Fruit fly (Drosophila melanogaster) whole organism, embryonic: Measurements from ENCODE around the gene CG34163.

Source experiments
- BtbVII ChIP-seq: fragments of 200-800 bp; sonication (Bioruptor generic); optimal IDR thresholded peaks from 3 replicates; lab custom pipeline; 2017; ENCODE audit warnings: missing biosample characterization, mild to moderate bottlenecking, missing genetic modification characterization
- CG1024 ChIP-seq: fragments of 200-800 bp; sonication (Bioruptor generic); IDR thresholded peaks from 2 replicates; pipeline ENCODE4 v1.3.6; 2022; ENCODE audit warnings: missing biosample characterization, missing genetic modification characterization
- CG12071 ChIP-seq: fragments of 200-800 bp; sonication (Bioruptor generic); optimal IDR thresholded peaks from 3 replicates; lab custom pipeline; 2018; ENCODE audit warnings: missing biosample characterization, mild to moderate bottlenecking, missing genetic modification characterization
- CG12155 ChIP-seq: fragments of 200-800 bp; sonication (Bioruptor generic); optimal IDR thresholded peaks from 3 replicates; lab custom pipeline; 2016; ENCODE audit warnings: missing biosample characterization, missing genetic modification characterization
- CG13424 ChIP-seq: fragments of 200-800 bp; sonication (Bioruptor generic); optimal IDR thresholded peaks from 2 replicates; lab custom pipeline; 2019; ENCODE audit warnings: missing biosample characterization, mild to moderate bottlenecking, missing genetic modification characterization, moderate library complexity
- CG13894 ChIP-seq: fragments of 200-800 bp; sonication (Bioruptor generic); optimal IDR thresholded peaks from 3 replicates; lab custom pipeline; 2018; ENCODE audit warnings: missing biosample characterization, mild to moderate bottlenecking, missing genetic modification characterization, moderate library complexity
- CG14710 ChIP-seq: fragments of 200-800 bp; sonication (Bioruptor generic); optimal IDR thresholded peaks from 3 replicates; lab custom pipeline; 2019; ENCODE audit warnings: missing biosample characterization, mild to moderate bottlenecking, missing genetic modification characterization, moderate library complexity
- CG1603 ChIP-seq: fragments of 200-800 bp; sonication (Bioruptor generic); optimal IDR thresholded peaks from 2 replicates; lab custom pipeline; 2019; ENCODE audit warnings: missing biosample characterization, mild to moderate bottlenecking, missing genetic modification characterization, moderate library complexity
- CG17359 ChIP-seq: fragments of 200-800 bp; sonication (Bioruptor generic); optimal IDR thresholded peaks from 3 replicates; lab custom pipeline; 2018; ENCODE audit warnings: missing biosample characterization, mild to moderate bottlenecking, missing genetic modification characterization, moderate library complexity
- CG17361 ChIP-seq: fragments of 200-800 bp; sonication (Bioruptor generic); IDR thresholded peaks from 3 replicates; pipeline ENCODE4 v1.3.6; 2022; ENCODE audit warnings: missing biosample characterization, missing genetic modification characterization
- CG2199 ChIP-seq: fragments of 200-800 bp; sonication (Bioruptor generic); IDR thresholded peaks from 3 replicates; pipeline ENCODE4 v1.3.6; 2022; ENCODE audit warnings: missing biosample characterization, missing genetic modification characterization
- CG2889 ChIP-seq: fragments of 200-800 bp; sonication (Bioruptor generic); IDR thresholded peaks from 3 replicates; pipeline ENCODE4 v1.3.6; 2022; ENCODE audit warnings: missing biosample characterization, missing genetic modification characterization
- CG32767 ChIP-seq: fragments of 200-800 bp; sonication (Bioruptor generic); IDR thresholded peaks from 2 replicates; pipeline ENCODE4 v1.3.6; 2022; ENCODE audit warnings: missing biosample characterization, missing genetic modification characterization
- CG3407 ChIP-seq: fragments of 200-800 bp; sonication (Bioruptor generic); optimal IDR thresholded peaks from 2 replicates; lab custom pipeline; 2018; ENCODE audit warnings: missing biosample characterization, mild to moderate bottlenecking, missing genetic modification characterization
- CG4360 ChIP-seq: fragments of 200-800 bp; sonication (Bioruptor generic); IDR thresholded peaks from 2 replicates; pipeline ENCODE4 v1.3.6; 2022; ENCODE audit warnings: missing biosample characterization, missing genetic modification characterization
- CG4617 ChIP-seq: fragments of 200-800 bp; sonication (Bioruptor generic); optimal IDR thresholded peaks from 3 replicates; lab custom pipeline; 2016; ENCODE audit warnings: missing biosample characterization, missing genetic modification characterization, borderline replicate concordance
- CG4854 ChIP-seq: fragments of 200-800 bp; sonication (Bioruptor generic); optimal IDR thresholded peaks from 2 replicates; lab custom pipeline; 2016; ENCODE audit warnings: missing biosample characterization, missing genetic modification characterization, inconsistent platforms
- CG5180 ChIP-seq: fragments of 200-800 bp; sonication (Bioruptor generic); optimal IDR thresholded peaks from 3 replicates; lab custom pipeline; 2017; ENCODE audit warnings: missing biosample characterization, missing genetic modification characterization, mild to moderate bottlenecking, moderate library complexity, missing genetic modification reagents
- CG7987 ChIP-seq: fragments of 200-800 bp; sonication (Bioruptor generic); optimal IDR thresholded peaks from 2 replicates; lab custom pipeline; 2018; ENCODE audit warnings: missing biosample characterization, mild to moderate bottlenecking, missing genetic modification characterization, moderate library complexity
- CG8281 ChIP-seq: fragments of 200-800 bp; sonication (Bioruptor generic); optimal IDR thresholded peaks from 2 replicates; lab custom pipeline; 2018; ENCODE audit warnings: missing biosample characterization, mild to moderate bottlenecking, missing genetic modification characterization, moderate library complexity
- CG9797 ChIP-seq: fragments of 200-800 bp; sonication (Bioruptor generic); optimal IDR thresholded peaks from 3 replicates; lab custom pipeline; 2018; ENCODE audit warnings: missing biosample characterization, mild to moderate bottlenecking, missing genetic modification characterization
- CkIIα-i1 ChIP-seq: fragments of 200-800 bp; sonication (Bioruptor generic); IDR thresholded peaks from 2 replicates; pipeline ENCODE4 v1.3.6; 2022; ENCODE audit warnings: missing biosample characterization, missing genetic modification characterization
- CrebB ChIP-seq: fragments of 200-800 bp; sonication (Bioruptor generic); optimal IDR thresholded peaks from 3 replicates; lab custom pipeline; 2018; ENCODE audit warnings: missing biosample characterization, mild to moderate bottlenecking, missing genetic modification characterization
- Gug ChIP-seq: fragments of 200-800 bp; sonication (Bioruptor generic); IDR thresholded peaks from 4 replicates; pipeline ENCODE4 v1.3.6; 2022; ENCODE audit warnings: missing biosample characterization, missing genetic modification characterization
- HLH54F ChIP-seq: fragments of 200-800 bp; sonication (Bioruptor generic); optimal IDR thresholded peaks from 3 replicates; lab custom pipeline; 2016; ENCODE audit warnings: missing biosample characterization, missing genetic modification characterization
- MBD-R2 ChIP-seq: fragments of 200-800 bp; sonication (Bioruptor generic); IDR thresholded peaks from 2 replicates; pipeline ENCODE4 v1.3.6; 2022; ENCODE audit warnings: missing biosample characterization, missing genetic modification characterization
- Mad ChIP-seq: fragments of 200-800 bp; sonication (Bioruptor generic); optimal IDR thresholded peaks from 2 replicates; lab custom pipeline; 2016; ENCODE audit warnings: missing biosample characterization, missing genetic modification characterization
- Med ChIP-seq: fragments of 200-800 bp; sonication (Bioruptor generic); peaks from one replicate; lab custom pipeline; 2016; ENCODE audit warnings: missing biosample characterization, missing genetic modification characterization, mild to moderate bottlenecking, inconsistent platforms, moderate library complexity
- Ptx1 ChIP-seq: fragments of 200-800 bp; sonication (Bioruptor generic); IDR thresholded peaks from 2 replicates; pipeline ENCODE4 v1.3.6; 2022; ENCODE audit warnings: missing biosample characterization, missing genetic modification characterization
- Scr ChIP-seq: fragments of 200-800 bp; sonication (Bioruptor generic); IDR thresholded peaks from 2 replicates; pipeline ENCODE4 v1.3.6; 2022; ENCODE audit warnings: missing biosample characterization, missing genetic modification characterization; ENCODE audit not compliant: partially characterized antibody
- Stat92E ChIP-seq, 3 experiments: fragments of >200 bp in 2 of 3; fragments of 200-800 bp in 1 of 3; sonication (Bioruptor generic) in 1 of 3; optimal IDR thresholded peaks; 2 replicates each; lab custom pipeline; 2017 to 2019; ENCODE audit warnings: missing biosample characterization in 3 of 3, missing genetic modification characterization in 3 of 3, mild to moderate bottlenecking in 1 of 3, moderate library complexity in 1 of 3
- ab ChIP-seq: fragments of 200-800 bp; sonication (Bioruptor generic); optimal IDR thresholded peaks from 2 replicates; lab custom pipeline; 2016; ENCODE audit warnings: missing biosample characterization, missing genetic modification characterization
- abd-A ChIP-seq: fragments of 200-800 bp; sonication (Bioruptor generic); optimal IDR thresholded peaks from 3 replicates; lab custom pipeline; 2019; ENCODE audit warnings: missing biosample characterization, mild to moderate bottlenecking, missing genetic modification characterization, moderate library complexity
- bigmax ChIP-seq: fragments of 200-800 bp; sonication (Bioruptor generic); optimal IDR thresholded peaks from 2 replicates; lab custom pipeline; 2018; ENCODE audit warnings: missing biosample characterization, mild to moderate bottlenecking, missing genetic modification characterization
- dimm ChIP-seq: fragments of 200-800 bp; sonication (Bioruptor generic); IDR thresholded peaks from 2 replicates; pipeline ENCODE4 v1.3.6; 2022; ENCODE audit warnings: missing biosample characterization, missing genetic modification characterization
- fd96Cb ChIP-seq: fragments of 200-800 bp; sonication (Bioruptor generic); optimal IDR thresholded peaks from 2 replicates; lab custom pipeline; 2018; ENCODE audit warnings: missing biosample characterization, mild to moderate bottlenecking, missing genetic modification characterization, moderate library complexity
- fu2 ChIP-seq: fragments of 200-800 bp; sonication (Bioruptor generic); optimal IDR thresholded peaks from 2 replicates; lab custom pipeline; 2016; ENCODE audit warnings: missing biosample characterization, missing genetic modification characterization
- gem ChIP-seq: fragments of 200-800 bp; sonication (Bioruptor generic); optimal IDR thresholded peaks from 2 replicates; lab custom pipeline; 2019; ENCODE audit warnings: missing biosample characterization, mild to moderate bottlenecking, missing genetic modification characterization, moderate library complexity
- grau ChIP-seq: fragments of 200-800 bp; optimal IDR thresholded peaks from 3 replicates; lab custom pipeline; 2019; ENCODE audit warnings: missing biosample characterization, mild to moderate bottlenecking, missing genetic modification characterization, moderate library complexity
- ind ChIP-seq: fragments of 200-800 bp; sonication (Bioruptor generic); optimal IDR thresholded peaks from 3 replicates; lab custom pipeline; 2016; ENCODE audit warnings: missing biosample characterization, missing genetic modification characterization
- onecut ChIP-seq: fragments of 200-800 bp; sonication (Bioruptor generic); IDR thresholded peaks from 2 replicates; pipeline ENCODE4 v1.3.6; 2022; ENCODE audit warnings: missing biosample characterization, missing genetic modification characterization
- otp ChIP-seq: fragments of 200-800 bp; sonication (Bioruptor generic); IDR thresholded peaks from 3 replicates; pipeline ENCODE4, ENCODE4 v1.3.6; 2022; ENCODE audit warnings: missing biosample characterization, missing genetic modification characterization
- p53 ChIP-seq: fragments of 200-800 bp; sonication (Bioruptor generic); optimal IDR thresholded peaks from 2 replicates; lab custom pipeline; 2016; ENCODE audit warnings: missing biosample characterization, missing genetic modification characterization
- phol ChIP-seq: fragments of 200-800 bp; sonication (Bioruptor generic); optimal IDR thresholded peaks from 3 replicates; lab custom pipeline; 2018; ENCODE audit warnings: missing biosample characterization, mild to moderate bottlenecking, missing genetic modification characterization, moderate library complexity
- pum ChIP-seq: fragments of 200-800 bp; sonication (Bioruptor generic); optimal IDR thresholded peaks from 2 replicates; lab custom pipeline; 2016; ENCODE audit warnings: missing biosample characterization, missing genetic modification characterization
- salm ChIP-seq: fragments of 200-800 bp; sonication (Bioruptor generic); optimal IDR thresholded peaks from 2 replicates; lab custom pipeline; 2018; ENCODE audit warnings: missing biosample characterization, mild to moderate bottlenecking, missing genetic modification characterization
- sd ChIP-seq: fragments of 200-800 bp; sonication (Bioruptor generic); optimal IDR thresholded peaks from 3 replicates; lab custom pipeline; 2018; ENCODE audit warnings: missing biosample characterization, mild to moderate bottlenecking, missing genetic modification characterization, moderate library complexity
- shn ChIP-seq: fragments of 200-800 bp; sonication (Bioruptor generic); optimal IDR thresholded peaks from 3 replicates; lab custom pipeline; 2016; ENCODE audit warnings: missing biosample characterization, missing genetic modification characterization
- vnd ChIP-seq: fragments of 200-800 bp; sonication (Bioruptor generic); IDR thresholded peaks from 3 replicates; pipeline ENCODE4 v1.3.6; 2022; ENCODE audit warnings: missing biosample characterization, missing genetic modification characterization; ENCODE audit not compliant: partially characterized antibody
- wor ChIP-seq: fragments of 200-800 bp; sonication (Bioruptor generic); IDR thresholded peaks from 2 replicates; pipeline ENCODE4 v1.3.6; 2022; ENCODE audit warnings: missing biosample characterization, missing genetic modification characterization
- yki ChIP-seq: fragments of >200 bp; optimal IDR thresholded peaks from 3 replicates; lab custom pipeline; 2018

The CG34163 gene

dm6 chr2L:12021193-12021592 is 33.1 kb downstream of the CG34163 start (continued):
- TF ChIP-seq CG4854 = peak; percentile 46

dm6 chr2L:12024104-12024503 is 36.0 kb downstream of the CG34163 start:
- TF ChIP-seq fd96Cb (tag; lab: Kevin White, UChicago) = no peak
- TF ChIP-seq CG4360 (GFP tag; lab: Robert Waterston, UW) = no peak
- no peak for TF ChIP-seq CG2199 (GFP tag; lab: Robert Waterston, UW)
- TF ChIP-seq MBD-R2 (GFP tag; lab: Robert Waterston, UW) = no peak
- TF ChIP-seq CG2889 (GFP tag; lab: Robert Waterston, UW) = no peak
- peak; percentile 85 for TF ChIP-seq CG8281 (tag; lab: Kevin White, UChicago)
- TF ChIP-seq onecut (GFP tag; lab: Robert Waterston, UW) = no peak
- no peak for TF ChIP-seq Stat92E (GFP tag; optimal IDR thresholded peaks at IDR 0.05; lab: Kevin White, UChicago)
- no peak for TF ChIP-seq Mad (GFP tag; lab: Kevin White, UChicago)
- no peak for TF ChIP-seq otp
- TF ChIP-seq wor (GFP tag; lab: Robert Waterston, UW) = no peak
- peak; percentile 3 for TF ChIP-seq CG5180 (GFP tag; lab: Kevin White, UChicago)
- TF ChIP-seq dimm (GFP tag; lab: Robert Waterston, UW) = no peak
- no peak for TF ChIP-seq CG4617 (GFP tag; lab: Kevin White, UChicago)
- TF ChIP-seq CG3407 (GFP tag; lab: Kevin White, UChicago) = no peak
- TF ChIP-seq CG13894 (tag; lab: Kevin White, UChicago) = peak; percentile 32
- TF ChIP-seq phol (tag; lab: Kevin White, UChicago) = no peak
- TF ChIP-seq ab (GFP tag; lab: Kevin White, UChicago) = no peak
- no peak for TF ChIP-seq yki (lab: Kevin White, UChicago)
- TF ChIP-seq bigmax (GFP tag; lab: Kevin White, UChicago) = no peak
- TF ChIP-seq CG9797 (GFP tag; lab: Kevin White, UChicago) = no peak
- no peak for TF ChIP-seq Gug
- no peak for TF ChIP-seq salm (tag; lab: Kevin White, UChicago)
- TF ChIP-seq CG14710 (tag; lab: Kevin White, UChicago) = no peak
- TF ChIP-seq CG12155 = no peak
- TF ChIP-seq CG17361 (GFP tag; lab: Robert Waterston, UW) = no peak
- TF ChIP-seq HLH54F (GFP tag; lab: Kevin White, UChicago) = no peak
- no peak for TF ChIP-seq shn
- peak; percentile 25 for TF ChIP-seq Med (GFP tag; lab: Kevin White, UChicago)
- TF ChIP-seq BtbVII (GFP tag; lab: Kevin White, UChicago) = no peak
- no peak for TF ChIP-seq CG32767 (GFP tag; lab: Robert Waterston, UW)
- no peak for TF ChIP-seq fu2 (GFP tag; lab: Kevin White, UChicago)
- TF ChIP-seq p53 (GFP tag; lab: Kevin White, UChicago) = no peak
- peak; percentile 82 for TF ChIP-seq gem
- peak; percentile 80 for TF ChIP-seq sd (tag; lab: Kevin White, UChicago)
- no peak for TF ChIP-seq CkIIα-i1 (GFP tag; lab: Robert Waterston, UW)
- no peak for TF ChIP-seq Scr (GFP tag; lab: Robert Waterston, UW)

dm6 chr2L:12025505-12025904 is 37.4 kb downstream of the CG34163 start:
- TF ChIP-seq pum (GFP tag; lab: Kevin White, UChicago) (no peak), CG1024 (GFP tag; lab: Robert Waterston, UW) (no peak), CrebB (tag; lab: Kevin White, UChicago) (peak; percentile 3), vnd (GFP tag; lab: Robert Waterston, UW) (no peak), CG12071 (peak; percentile 43), CG13424 (tag; lab: Kevin White, UChicago) (peak; percentile 15), CG1603 (tag; lab: Kevin White, UChicago) (peak; percentile 17), ind (GFP tag; lab: Kevin White, UChicago) (peak; percentile 0), abd-A (tag; lab: Kevin White, UChicago) (peak; percentile 50), CG7987 (GFP tag; lab: Kevin White, UChicago) (peak; percentile 22), CG17359 (tag; lab: Kevin White, UChicago) (peak; percentile 7), grau (peak; percentile 22), Ptx1 (GFP tag; lab: Robert Waterston, UW) (0 out of 2 replicates have a peak, but pooled peaks have one; percentile 24)
